Worm (Caenorhabditis elegans) whole organism, L4 larva: ENCODE measurements around the gene F46F5.16.

Experiments used
- F10B5.3 ChIP-seq: sonication (generic microtip); optimal IDR thresholded peaks from 2 replicates; lab custom pipeline; 2016; ENCODE audit warnings: mild to moderate bottlenecking, missing genetic modification characterization, missing compliant biosample characterization
- F49E8.2 ChIP-seq: sonication (generic microtip); optimal IDR thresholded peaks from 2 replicates; lab custom pipeline; 2016; ENCODE audit warnings: missing compliant biosample characterization, mild to moderate bottlenecking, missing genetic modification characterization, borderline replicate concordance
- R02D3.7 ChIP-seq: fragments of 150-350 bp; sonication (generic microtip); optimal IDR thresholded peaks from 3 replicates; lab custom pipeline; 2014; ENCODE audit warnings: missing biosample characterization, missing genetic modification characterization
- Y5F2A.4 ChIP-seq: fragments of 200-800 bp; sonication (Bioruptor generic); optimal IDR thresholded peaks from 2 replicates; lab custom pipeline; 2018; ENCODE audit warnings: mild to moderate bottlenecking, missing genetic modification characterization, missing compliant biosample characterization
- Y75B8A.6 ChIP-seq: fragments of 200-800 bp; sonication (Bioruptor generic); IDR thresholded peaks from 2 replicates; pipeline ENCODE4 v1.3.6; 2022; ENCODE audit warnings: missing genetic modification reagents, missing genetic modification characterization, missing compliant biosample characterization
- ZK337.2 ChIP-seq: fragments of 200-800 bp; sonication (Bioruptor generic); IDR thresholded peaks from 2 replicates; pipeline ENCODE4 v1.3.6; 2022; ENCODE audit warnings: missing genetic modification reagents, missing genetic modification characterization, missing compliant biosample characterization
- ceh-62 ChIP-seq: sonication (generic microtip); optimal IDR thresholded peaks from 2 replicates; lab custom pipeline; 2017; ENCODE audit warnings: missing biosample characterization, missing genetic modification characterization
- ceh-82 ChIP-seq: sonication (generic microtip); optimal IDR thresholded peaks from 2 replicates; lab custom pipeline; 2017; ENCODE audit warnings: missing biosample characterization, missing genetic modification characterization
- cey-2 ChIP-seq: sonication (generic microtip); optimal IDR thresholded peaks from 3 replicates; lab custom pipeline; 2017; ENCODE audit warnings: missing genetic modification characterization, mild to moderate bottlenecking, missing compliant biosample characterization, antibody characterized with exemption, borderline replicate concordance; ENCODE audit not compliant: insufficient read depth
- daf-16 ChIP-seq, 3 experiments: sonication (generic microtip); optimal IDR thresholded peaks; 2 replicates each; lab custom pipeline; 2016 to 2017; ENCODE audit warnings: missing genetic modification characterization in 3 of 3, missing genetic modification reagents in 3 of 3, mild to moderate bottlenecking in 2 of 3, missing compliant biosample characterization in 2 of 3, missing biosample characterization in 1 of 3, moderate library complexity in 1 of 3
- dmd-6 ChIP-seq: fragments of 200-800 bp; sonication (Bioruptor generic); IDR thresholded peaks from 2 replicates; pipeline ENCODE4 v1.3.6; 2022; ENCODE audit warnings: missing genetic modification reagents, missing genetic modification characterization, missing compliant biosample characterization
- egl-27 ChIP-seq: sonication (generic microtip); optimal IDR thresholded peaks from 3 replicates; lab custom pipeline; 2017; ENCODE audit warnings: missing biosample characterization, missing genetic modification reagents, missing genetic modification characterization
- fkh-10 ChIP-seq: fragments of 150-350 bp; optimal IDR thresholded peaks from 2 replicates; lab custom pipeline; 2014; ENCODE audit warnings: missing biosample characterization, missing genetic modification reagents, missing genetic modification characterization
- lin-13 ChIP-seq: fragments of 150-350 bp; optimal IDR thresholded peaks from 2 replicates; lab custom pipeline; 2014; ENCODE audit warnings: missing biosample characterization, missing genetic modification reagents, missing genetic modification characterization
- lin-15B ChIP-seq: fragments of 150-350 bp; sonication (generic microtip); optimal IDR thresholded peaks from 3 replicates; lab custom pipeline; 2014; ENCODE audit warnings: missing biosample characterization, missing genetic modification characterization
- mdt-29 ChIP-seq: fragments of 200-800 bp; sonication (Bioruptor generic); IDR thresholded peaks from 2 replicates; pipeline ENCODE4 v1.3.6; 2022; ENCODE audit warnings: missing genetic modification reagents, missing genetic modification characterization, missing compliant biosample characterization
- mxl-3 ChIP-seq: fragments of 200-800 bp; sonication (Bioruptor generic); optimal IDR thresholded peaks from 2 replicates; lab custom pipeline; 2018; ENCODE audit warnings: mild to moderate bottlenecking, missing genetic modification characterization, missing compliant biosample characterization
- nhr-11 ChIP-seq: fragments of 150-350 bp; optimal IDR thresholded peaks from 2 replicates; lab custom pipeline; 2014; ENCODE audit warnings: missing biosample characterization, missing genetic modification characterization
- nhr-111 ChIP-seq: fragments of 200-800 bp; sonication (Bioruptor generic); optimal IDR thresholded peaks from 2 replicates; lab custom pipeline; 2018; ENCODE audit warnings: mild to moderate bottlenecking, missing genetic modification characterization, missing compliant biosample characterization
- nhr-42 ChIP-seq: fragments of 200-800 bp; sonication (Bioruptor generic); IDR thresholded peaks from 2 replicates; pipeline ENCODE4 v1.3.6; 2022; ENCODE audit warnings: missing genetic modification characterization, missing compliant biosample characterization
- nhr-48 ChIP-seq: sonication (generic microtip); optimal IDR thresholded peaks from 2 replicates; lab custom pipeline; 2016; ENCODE audit warnings: mild to moderate bottlenecking, missing genetic modification characterization, missing compliant biosample characterization
- pha-4 ChIP-seq, 2 experiments: fragments of 150-350 bp in 1 of 2; fragments of 200-800 bp in 1 of 2; sonication (Bioruptor generic) in 1 of 2; IDR thresholded peaks in 1 of 2; optimal IDR thresholded peaks in 1 of 2; 2 replicates each; pipeline versions ENCODE4 v1.3.6 to Lab custom; 2014 to 2022; ENCODE audit warnings: missing genetic modification characterization in 2 of 2, missing genetic modification reagents in 2 of 2, missing biosample characterization in 1 of 2, missing compliant biosample characterization in 1 of 2
- saeg-2 ChIP-seq: fragments of 200-800 bp; sonication (Bioruptor generic); IDR thresholded peaks from 2 replicates; pipeline ENCODE4 v1.3.6; 2022; ENCODE audit warnings: missing genetic modification reagents, missing genetic modification characterization, missing compliant biosample characterization
- skn-1 ChIP-seq: fragments of 150-350 bp; optimal IDR thresholded peaks from 2 replicates; lab custom pipeline; 2014; ENCODE audit warnings: missing biosample characterization, missing genetic modification characterization
- snpc-4 ChIP-seq: fragments of 150-350 bp; optimal IDR thresholded peaks from 2 replicates; lab custom pipeline; 2014; ENCODE audit warnings: missing biosample characterization, missing genetic modification characterization
- spr-1 ChIP-seq: sonication (generic microtip); optimal IDR thresholded peaks from 2 replicates; lab custom pipeline; 2016; ENCODE audit warnings: mild to moderate bottlenecking, missing genetic modification characterization, missing compliant biosample characterization
- tag-97 ChIP-seq: fragments of 200-800 bp; sonication (Bioruptor generic); IDR thresholded peaks from 2 replicates; pipeline ENCODE4 v1.3.6; 2022; ENCODE audit warnings: missing genetic modification characterization, missing compliant biosample characterization
- unc-62 ChIP-seq, 3 experiments: fragments of 150-350 bp in 1 of 3; sonication (generic microtip); optimal IDR thresholded peaks in 2 of 3; peaks in 1 of 3; 1 replicate in 1 of 3; 2 replicates in 2 of 3; lab custom pipeline; 2014 to 2017; ENCODE audit warnings: missing biosample characterization in 3 of 3, missing genetic modification characterization in 3 of 3, missing genetic modification reagents in 3 of 3, missing genotype in 1 of 3
- vab-7 ChIP-seq: fragments of 200-800 bp; sonication (Bioruptor generic); IDR thresholded peaks from 2 replicates; pipeline ENCODE4 v1.3.6; 2022; ENCODE audit warnings: missing genetic modification reagents, missing genetic modification characterization, missing compliant biosample characterization
- zfp-2 ChIP-seq: sonication (generic microtip); optimal IDR thresholded peaks from 2 replicates; lab custom pipeline; 2016; ENCODE audit warnings: mild to moderate bottlenecking, missing genetic modification characterization, missing compliant biosample characterization
- zip-11 ChIP-seq: fragments of 200-800 bp; sonication (Bioruptor generic); IDR thresholded peaks from 2 replicates; pipeline ENCODE4 v1.3.6; 2022; ENCODE audit warnings: missing genetic modification characterization, missing compliant biosample characterization

F46F5.16 gene

ce11 chrII:773830-774229 lies 13.2 kb upstream of the F46F5.16 start:
- TF ChIP-seq fkh-10 (GFP tag; lab: Kevin White, UChicago) (peak; percentile 81), lin-13 (GFP tag; lab: Kevin White, UChicago) (no peak)

DNA sequence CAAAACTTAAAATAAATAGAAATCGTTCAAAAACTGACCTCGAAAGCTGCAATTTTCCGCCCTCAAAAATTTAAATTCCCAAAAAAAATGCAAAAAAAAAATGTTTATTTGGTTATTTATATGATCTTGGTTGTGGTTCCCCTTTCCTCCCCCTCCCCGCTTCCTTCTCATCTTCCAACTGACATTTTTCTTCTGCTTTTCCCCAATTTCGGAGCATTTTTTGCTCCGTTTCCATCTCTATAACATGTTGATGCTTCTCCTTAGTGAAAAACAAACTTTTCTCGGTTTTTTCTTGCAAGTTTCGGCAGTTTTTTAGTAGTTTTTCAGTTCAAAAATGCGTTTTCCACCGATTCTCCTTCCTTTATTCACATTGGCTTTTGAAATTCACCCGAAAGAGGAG lies 12.0 kb upstream of the F46F5.16 start, which contains the start of gene Y39F10A.1:
Gene Y39F10A.1 (plus strand): TSS at position 301 of the 400 bp plus-strand sequence.
- TF ChIP-seq daf-16 (GFP tag; optimal IDR thresholded peaks at IDR 0.05; lab: Kevin White, UChicago) (no peak), daf-16 (tag; optimal IDR thresholded peaks at IDR 0.05; lab: Kevin White, UChicago) (no peak), nhr-11 (tag; lab: Kevin White, UChicago) (no peak), pha-4 (GFP tag; IDR thresholded peaks at IDR 0.05; lab: Robert Waterston, UW) (no peak), pha-4 (tag; optimal IDR thresholded peaks at IDR 0.05; lab: Kevin White, UChicago) (no peak), unc-62 (GFP tag; optimal IDR thresholded peaks at IDR 0.05 in 1 of 2; lab: Kevin White, UChicago) (peak in 1 of 2 experiments; percentile 46), unc-62 (tag; optimal IDR thresholded peaks at IDR 0.05; lab: Kevin White, UChicago) (no peak)

DNA sequence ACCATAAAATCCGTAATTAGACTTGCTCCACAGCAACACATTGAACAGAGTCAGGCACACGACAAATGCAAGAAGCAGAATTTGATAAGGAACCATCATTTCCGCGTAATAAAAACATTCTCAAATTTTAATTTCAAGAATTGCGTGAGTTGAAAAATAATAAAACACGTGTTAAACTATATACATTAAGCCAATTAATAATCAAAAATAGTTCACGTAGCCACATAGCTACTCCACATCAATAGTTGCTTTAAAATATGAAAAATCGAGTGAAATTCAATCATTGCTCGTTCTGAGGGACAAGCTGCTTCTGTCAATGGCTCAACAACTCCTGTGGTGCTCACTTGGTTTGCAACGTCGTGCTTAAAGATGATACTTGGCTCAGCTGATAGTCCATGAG lies 4.1 kb upstream of the F46F5.16 start, which contains the start of gene Y39F10A.3:
Gene Y39F10A.3 (minus strand): TSS at position 101 of the 400 bp plus-strand sequence.
- TF ChIP-seq F49E8.2 (tag; lab: Kevin White, UChicago) (no peak), vab-7 (GFP tag; lab: Robert Waterston, UW) (no peak)

DNA sequence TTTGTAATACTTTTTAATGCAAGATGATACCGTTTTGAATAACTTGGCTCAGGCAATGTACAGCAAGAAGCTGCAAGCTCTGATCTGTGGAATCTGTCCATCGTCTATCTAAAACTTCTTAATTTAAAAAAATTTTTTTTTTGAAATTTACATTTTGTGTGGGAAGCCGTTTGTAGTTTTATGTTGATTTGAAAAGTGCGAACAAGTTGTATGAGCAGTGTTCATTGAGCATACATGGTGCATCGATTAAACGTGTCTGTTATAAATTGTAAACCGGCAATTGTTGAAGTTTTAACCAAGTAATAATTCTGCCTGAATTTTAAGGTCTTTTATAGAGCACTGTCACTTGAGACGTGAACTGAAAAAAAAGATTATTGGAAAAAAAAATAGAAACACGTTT lies 3.5 kb upstream of the F46F5.16 start, which contains the start of gene Y39F10A.6:
Gene Y39F10A.6 (minus strand): TSS at position 101 of the 400 bp plus-strand sequence.
- TF ChIP-seq egl-27: no peak
- no peak for TF ChIP-seq cey-2 (tag; lab: Kevin White, UChicago)
- no peak for TF ChIP-seq ZK337.2 (GFP tag; lab: Robert Waterston, UW)
- no peak for TF ChIP-seq lin-13 (GFP tag; lab: Kevin White, UChicago)
- no peak for TF ChIP-seq nhr-42 (GFP tag; lab: Robert Waterston, UW)
- TF ChIP-seq nhr-111: no peak
- TF ChIP-seq ceh-62 (tag; lab: Kevin White, UChicago): no peak
- TF ChIP-seq spr-1 (tag; lab: Kevin White, UChicago): no peak
- no peak for TF ChIP-seq F10B5.3
- TF ChIP-seq ceh-82 (tag; lab: Kevin White, UChicago): no peak

- TF ChIP-seq Y5F2A.4 (no peak), R02D3.7 (tag; lab: Kevin White, UChicago) (no peak), F10B5.3 (no peak)
Observed at ce11 chrII:788139-788538, 1.1 kb downstream of the F46F5.16 start, which contains the start of gene F46F5.15. TSS of gene F46F5.15 (plus strand) at chrII:788439.

ce11 chrII:791828-792227 lies 4.8 kb downstream of the F46F5.16 start, which contains the start of gene F46F5.1:
TSS of gene F46F5.1 (minus strand) at chrII:791928.
- TF ChIP-seq lin-15B (tag; lab: Kevin White, UChicago): no peak
- TF ChIP-seq zip-11: no peak
- no peak for TF ChIP-seq Y75B8A.6
- no peak for TF ChIP-seq skn-1
- TF ChIP-seq mxl-3 (GFP tag; lab: Kevin White, UChicago): no peak
- TF ChIP-seq spr-1 (tag; lab: Kevin White, UChicago): no peak
- no peak for TF ChIP-seq tag-97 (GFP tag; lab: Robert Waterston, UW)
- no peak for TF ChIP-seq nhr-48 (tag; lab: Kevin White, UChicago)
- TF ChIP-seq dmd-6 (GFP tag; lab: Robert Waterston, UW): no peak
- no peak for TF ChIP-seq mdt-29 (GFP tag; lab: Robert Waterston, UW)
- TF ChIP-seq snpc-4 (tag; lab: Kevin White, UChicago): no peak
- TF ChIP-seq zfp-2: no peak
- no peak for TF ChIP-seq saeg-2 (GFP tag; lab: Robert Waterston, UW)
